Worm (Caenorhabditis elegans): ENCODE results near the gene C27B7.5.

- TF ChIP-seq nhr-11 (tag; optimal IDR thresholded peaks at IDR 0.05) (no peak), odd-2 (tag; optimal IDR thresholded peaks at IDR 0.05) (no peak), dmd-4 (tag; optimal IDR thresholded peaks at IDR 0.05; ENCODE audit: borderline replicate concordance) (no peak), lin-11 (tag; optimal IDR thresholded peaks at IDR 0.05) (no peak), pha-4 (tag; optimal IDR thresholded peaks at IDR 0.05) (no peak), madf-2 (tag; optimal IDR thresholded peaks at IDR 0.05) (no peak), ref-2 (tag; optimal IDR thresholded peaks at IDR 0.05) (no peak)
Observed at ce11 chrIV:8891131-8891530, 10.3 kb upstream of the C27B7.5 start, which contains the start of gene spr-2.
